Fruit fly (Drosophila melanogaster) whole organism, embryonic: ENCODE data around the gene CG12147.

ENCODE experiments used
- Ada2b ChIP-seq: fragments of 200-800 bp; sonication (Bioruptor generic); IDR thresholded peaks from 2 replicates; pipeline ENCODE4 v1.3.6; 2022; ENCODE audit warnings: missing biosample characterization, missing genetic modification characterization
- CG10267 ChIP-seq: fragments of 200-800 bp; sonication (Bioruptor generic); optimal IDR thresholded peaks from 2 replicates; lab custom pipeline; 2018; ENCODE audit warnings: missing biosample characterization, mild to moderate bottlenecking, missing genetic modification characterization, moderate library complexity
- CG10366 ChIP-seq: fragments of 200-800 bp; sonication (Bioruptor generic); IDR thresholded peaks from 2 replicates; pipeline ENCODE4 v1.3.6; 2022; ENCODE audit warnings: missing biosample characterization, missing genetic modification characterization
- CG10431 ChIP-seq: fragments of 200-800 bp; sonication (Bioruptor generic); optimal IDR thresholded peaks from 3 replicates; lab custom pipeline; 2018; ENCODE audit warnings: missing biosample characterization, mild to moderate bottlenecking, missing genetic modification characterization
- CG11247 ChIP-seq: fragments of 200-800 bp; sonication (Bioruptor generic); IDR thresholded peaks from 2 replicates; pipeline ENCODE4 v1.3.6; 2022; ENCODE audit warnings: missing biosample characterization, missing genetic modification characterization
- CG11560 ChIP-seq: fragments of 200-800 bp; sonication (Bioruptor generic); IDR thresholded peaks from 3 replicates; pipeline ENCODE4 v1.3.6; 2022; ENCODE audit warnings: missing biosample characterization, missing genetic modification characterization
- CG12299 ChIP-seq: fragments of 200-800 bp; sonication (Bioruptor generic); optimal IDR thresholded peaks from 2 replicates; lab custom pipeline; 2018; ENCODE audit warnings: missing biosample characterization, mild to moderate bottlenecking, missing genetic modification characterization
- CG12659 ChIP-seq: fragments of 200-800 bp; sonication (Bioruptor generic); optimal IDR thresholded peaks from 3 replicates; lab custom pipeline; 2017; ENCODE audit warnings: mild to moderate bottlenecking, missing biosample characterization, missing genetic modification reagents, missing genetic modification characterization
- CG13894 ChIP-seq: fragments of 200-800 bp; sonication (Bioruptor generic); optimal IDR thresholded peaks from 3 replicates; lab custom pipeline; 2018; ENCODE audit warnings: missing biosample characterization, mild to moderate bottlenecking, missing genetic modification characterization, moderate library complexity
- CG15269 ChIP-seq: fragments of 200-800 bp; sonication (Bioruptor generic); optimal IDR thresholded peaks from 2 replicates; lab custom pipeline; 2018; ENCODE audit warnings: missing biosample characterization, mild to moderate bottlenecking, missing genetic modification characterization, moderate library complexity
- CG16863 ChIP-seq: fragments of 200-800 bp; sonication (Bioruptor generic); optimal IDR thresholded peaks from 3 replicates; lab custom pipeline; 2016; ENCODE audit warnings: missing biosample characterization, missing genetic modification characterization
- CG17361 ChIP-seq: fragments of 200-800 bp; sonication (Bioruptor generic); IDR thresholded peaks from 3 replicates; pipeline ENCODE4 v1.3.6; 2022; ENCODE audit warnings: missing biosample characterization, missing genetic modification characterization
- CG17612 ChIP-seq: fragments of 200-800 bp; sonication (Bioruptor generic); IDR thresholded peaks from 2 replicates; pipeline ENCODE4 v1.3.6; 2022; ENCODE audit warnings: missing biosample characterization, missing genetic modification characterization
- CG2199 ChIP-seq: fragments of 200-800 bp; sonication (Bioruptor generic); IDR thresholded peaks from 3 replicates; pipeline ENCODE4 v1.3.6; 2022; ENCODE audit warnings: missing biosample characterization, missing genetic modification characterization
- CG30431 ChIP-seq: fragments of 200-800 bp; sonication (Bioruptor generic); optimal IDR thresholded peaks from 2 replicates; lab custom pipeline; 2017; ENCODE audit warnings: missing biosample characterization, missing genetic modification characterization
- CG3065 ChIP-seq: fragments of 200-800 bp; sonication (Bioruptor generic); optimal IDR thresholded peaks from 2 replicates; lab custom pipeline; 2016; ENCODE audit warnings: missing biosample characterization, missing genetic modification characterization
- CG32772 ChIP-seq: fragments of 200-800 bp; sonication (Bioruptor generic); IDR thresholded peaks from 2 replicates; pipeline ENCODE4 v1.3.6; 2022; ENCODE audit warnings: missing biosample characterization, missing genetic modification characterization
- CG3995 ChIP-seq: fragments of 200-800 bp; sonication (Bioruptor generic); optimal IDR thresholded peaks from 3 replicates; lab custom pipeline; 2016; ENCODE audit warnings: missing biosample characterization, missing genetic modification characterization
- CG4707 ChIP-seq: fragments of 200-800 bp; sonication (Bioruptor generic); optimal IDR thresholded peaks from 2 replicates; lab custom pipeline; 2018; ENCODE audit warnings: missing biosample characterization, mild to moderate bottlenecking, missing genetic modification characterization, moderate library complexity
- CG6813 ChIP-seq: fragments of 200-800 bp; sonication (Bioruptor generic); optimal IDR thresholded peaks from 2 replicates; lab custom pipeline; 2017; ENCODE audit warnings: missing biosample characterization, missing genetic modification characterization, mild to moderate bottlenecking, moderate library complexity, missing genetic modification reagents
- CG7745 ChIP-seq: fragments of 200-800 bp; sonication (Bioruptor generic); optimal IDR thresholded peaks from 2 replicates; lab custom pipeline; 2018; ENCODE audit warnings: missing biosample characterization, mild to moderate bottlenecking, missing genetic modification characterization, moderate library complexity
- CG7786 ChIP-seq: fragments of 200-800 bp; sonication (Bioruptor generic); optimal IDR thresholded peaks from 2 replicates; lab custom pipeline; 2016; ENCODE audit warnings: missing biosample characterization, missing genetic modification characterization
- CG7963 ChIP-seq: fragments of 200-800 bp; sonication (Bioruptor generic); IDR thresholded peaks from 3 replicates; pipeline ENCODE4 v1.3.6; 2022; ENCODE audit warnings: missing biosample characterization, missing genetic modification characterization; ENCODE audit not compliant: partially characterized antibody
- CG8359 ChIP-seq: fragments of 200-800 bp; sonication (Bioruptor generic); optimal IDR thresholded peaks from 2 replicates; lab custom pipeline; 2017; ENCODE audit warnings: missing biosample characterization, mild to moderate bottlenecking, missing genetic modification characterization, borderline replicate concordance
- CG8944 ChIP-seq: fragments of 200-800 bp; sonication (Bioruptor generic); optimal IDR thresholded peaks from 3 replicates; lab custom pipeline; 2016; ENCODE audit warnings: missing biosample characterization, missing genetic modification characterization
- CTCF ChIP-seq: fragments of 200-800 bp; sonication (Bioruptor generic); optimal IDR thresholded peaks from 2 replicates; lab custom pipeline; 2017; ENCODE audit warnings: missing biosample characterization, mild to moderate bottlenecking, missing genetic modification characterization, moderate library complexity
- Camta ChIP-seq: fragments of 200-800 bp; sonication (Bioruptor generic); optimal IDR thresholded peaks from 2 replicates; lab custom pipeline; 2016; ENCODE audit warnings: missing biosample characterization, missing genetic modification characterization
- Fer2 ChIP-seq: fragments of 200-800 bp; sonication (Bioruptor generic); optimal IDR thresholded peaks from 2 replicates; lab custom pipeline; 2018; ENCODE audit warnings: missing biosample characterization, mild to moderate bottlenecking, missing genetic modification characterization, moderate library complexity
- H15 ChIP-seq: fragments of 200-800 bp; sonication (Bioruptor generic); IDR thresholded peaks from 3 replicates; pipeline ENCODE4 v1.3.6; 2022; ENCODE audit warnings: missing biosample characterization, missing genetic modification characterization
- Lhr ChIP-seq: fragments of 200-800 bp; sonication (Bioruptor generic); optimal IDR thresholded peaks from 3 replicates; lab custom pipeline; 2017; ENCODE audit warnings: mild to moderate bottlenecking, missing biosample characterization, missing genetic modification reagents, missing genetic modification characterization
- PHDP ChIP-seq: fragments of 200-800 bp; sonication (Bioruptor generic); optimal IDR thresholded peaks from 3 replicates; lab custom pipeline; 2018; ENCODE audit warnings: missing biosample characterization, mild to moderate bottlenecking, missing genetic modification characterization, moderate library complexity
- Vsx1 ChIP-seq: fragments of 200-800 bp; sonication (Bioruptor generic); optimal IDR thresholded peaks from 2 replicates; lab custom pipeline; 2017; ENCODE audit warnings: missing biosample characterization, mild to moderate bottlenecking, missing genetic modification characterization, missing genetic modification reagents
- amos ChIP-seq: fragments of 200-800 bp; sonication (Bioruptor generic); IDR thresholded peaks from 2 replicates; pipeline ENCODE4 v1.3.6; 2022; ENCODE audit warnings: missing biosample characterization, missing genetic modification characterization; ENCODE audit not compliant: partially characterized antibody
- ato ChIP-seq: fragments of 200-800 bp; sonication (Bioruptor generic); IDR thresholded peaks from 2 replicates; pipeline ENCODE4 v1.3.6; 2022; ENCODE audit warnings: missing biosample characterization, missing genetic modification characterization; ENCODE audit not compliant: partially characterized antibody
- cg ChIP-seq: fragments of 200-800 bp; sonication (Bioruptor generic); optimal IDR thresholded peaks from 3 replicates; lab custom pipeline; 2019; ENCODE audit warnings: missing biosample characterization, mild to moderate bottlenecking, missing genetic modification characterization, moderate library complexity
- chinmo ChIP-seq: fragments of 200-800 bp; sonication (Bioruptor generic); IDR thresholded peaks from 4 replicates; pipeline ENCODE4 v1.3.6; 2022; ENCODE audit warnings: missing biosample characterization, missing genetic modification characterization; ENCODE audit not compliant: partially characterized antibody
- eyg ChIP-seq: fragments of 200-800 bp; sonication (Bioruptor generic); optimal IDR thresholded peaks from 3 replicates; lab custom pipeline; 2016; ENCODE audit warnings: missing biosample characterization, missing genetic modification characterization
- fd96Cb ChIP-seq: fragments of 200-800 bp; sonication (Bioruptor generic); optimal IDR thresholded peaks from 2 replicates; lab custom pipeline; 2018; ENCODE audit warnings: missing biosample characterization, mild to moderate bottlenecking, missing genetic modification characterization, moderate library complexity
- hb ChIP-seq: fragments of 200-800 bp; sonication (Bioruptor generic); IDR thresholded peaks from 3 replicates; pipeline ENCODE4 v1.3.6; 2022; ENCODE audit warnings: missing biosample characterization, missing genetic modification characterization; ENCODE audit not compliant: partially characterized antibody
- ken ChIP-seq: fragments of 200-800 bp; sonication (Bioruptor generic); IDR thresholded peaks from 3 replicates; pipeline ENCODE4 v1.3.6; 2022; ENCODE audit warnings: missing biosample characterization, missing genetic modification characterization
- klu ChIP-seq: fragments of 200-800 bp; sonication (Bioruptor generic); IDR thresholded peaks from 2 replicates; pipeline ENCODE4 v1.3.6; 2022; ENCODE audit warnings: missing biosample characterization, missing genetic modification characterization
- oc ChIP-seq: fragments of 200-800 bp; sonication (Bioruptor generic); optimal IDR thresholded peaks from 2 replicates; lab custom pipeline; 2018; ENCODE audit warnings: missing biosample characterization, mild to moderate bottlenecking, missing genetic modification characterization, moderate library complexity
- onecut ChIP-seq: fragments of 200-800 bp; sonication (Bioruptor generic); IDR thresholded peaks from 2 replicates; pipeline ENCODE4 v1.3.6; 2022; ENCODE audit warnings: missing biosample characterization, missing genetic modification characterization
- org-1 ChIP-seq: fragments of 200-800 bp; sonication (Bioruptor generic); optimal IDR thresholded peaks from 2 replicates; lab custom pipeline; 2017; ENCODE audit warnings: missing biosample characterization, missing genetic modification characterization
- phol ChIP-seq: fragments of 200-800 bp; sonication (Bioruptor generic); optimal IDR thresholded peaks from 3 replicates; lab custom pipeline; 2018; ENCODE audit warnings: missing biosample characterization, mild to moderate bottlenecking, missing genetic modification characterization, moderate library complexity
- sd ChIP-seq: fragments of 200-800 bp; sonication (Bioruptor generic); optimal IDR thresholded peaks from 3 replicates; lab custom pipeline; 2018; ENCODE audit warnings: missing biosample characterization, mild to moderate bottlenecking, missing genetic modification characterization, moderate library complexity
- sisA ChIP-seq: fragments of 200-800 bp; sonication (Bioruptor generic); IDR thresholded peaks from 2 replicates; pipeline ENCODE4 v1.3.6; 2022; ENCODE audit warnings: missing biosample characterization, missing genetic modification characterization
- slbo ChIP-seq: fragments of 200-800 bp; sonication (Bioruptor generic); IDR thresholded peaks from 2 replicates; pipeline ENCODE4 v1.3.6; 2022; ENCODE audit warnings: missing biosample characterization, missing genetic modification characterization
- tgo ChIP-seq: fragments of 200-800 bp; sonication (Bioruptor generic); IDR thresholded peaks from 3 replicates; pipeline ENCODE4 v1.3.6; 2022; ENCODE audit warnings: missing biosample characterization, missing genetic modification characterization
- trem ChIP-seq: fragments of 200-800 bp; optimal IDR thresholded peaks from 3 replicates; lab custom pipeline; 2019; ENCODE audit warnings: missing biosample characterization, mild to moderate bottlenecking, missing genetic modification characterization, moderate library complexity

Gene CG12147

DNA sequence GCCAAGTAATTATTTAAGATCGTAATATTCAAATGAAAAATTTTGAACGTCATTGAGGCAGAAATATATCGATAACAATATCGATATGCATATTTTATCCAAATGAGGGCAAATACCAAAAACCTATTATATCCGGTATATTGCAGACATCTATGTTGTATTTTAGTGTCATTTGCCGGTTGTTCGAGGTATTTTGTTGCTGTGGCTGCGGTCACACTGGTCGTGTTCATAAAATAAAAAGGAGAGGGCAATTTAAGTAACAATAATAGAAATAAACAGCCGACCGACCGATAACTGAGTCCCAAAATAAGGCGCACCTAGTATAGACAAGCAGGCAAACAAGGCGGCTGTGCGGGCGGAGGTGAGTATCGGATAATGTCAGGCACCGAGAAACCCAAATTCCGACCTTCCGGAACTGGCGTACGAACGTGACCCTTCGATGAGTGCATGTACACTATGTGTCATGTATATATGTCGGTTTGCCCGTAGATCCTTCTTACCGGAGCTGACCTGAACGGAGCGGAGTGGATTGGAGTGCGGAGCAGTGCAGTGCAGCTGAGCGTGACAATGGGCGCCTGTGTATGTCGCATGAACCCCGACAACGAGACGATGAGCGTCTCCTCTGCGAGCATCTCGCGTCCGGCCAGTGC is 33.2 kb downstream of the CG12147 start, which contains the start of gene CG1172 (continued):
- TF ChIP-seq onecut: no peak
- no peak for TF ChIP-seq Fer2
- TF ChIP-seq Vsx1 (GFP tag; lab: Kevin White, UChicago): no peak
- TF ChIP-seq CG12299: peak; percentile 11
- TF ChIP-seq CTCF (GFP tag; lab: Kevin White, UChicago): peak; percentile 7
- TF ChIP-seq sisA (GFP tag; lab: Robert Waterston, UW): no peak
- TF ChIP-seq Lhr (GFP tag; lab: Kevin White, UChicago): peak; percentile 78
- TF ChIP-seq eyg: no peak
- TF ChIP-seq CG7963 (GFP tag; lab: Robert Waterston, UW): peak; percentile 50; the same call in 1 of the 3 replicates
- TF ChIP-seq Camta (GFP tag; lab: Kevin White, UChicago): no peak
- no peak for TF ChIP-seq CG11560 (tag; lab: Robert Waterston, UW)
- TF ChIP-seq trem (tag; lab: Kevin White, UChicago): peak; percentile 83
- TF ChIP-seq PHDP (tag; lab: Kevin White, UChicago): peak; percentile 61
- no peak for TF ChIP-seq slbo
- TF ChIP-seq CG10431 (GFP tag; lab: Kevin White, UChicago): peak; percentile 27

DNA sequence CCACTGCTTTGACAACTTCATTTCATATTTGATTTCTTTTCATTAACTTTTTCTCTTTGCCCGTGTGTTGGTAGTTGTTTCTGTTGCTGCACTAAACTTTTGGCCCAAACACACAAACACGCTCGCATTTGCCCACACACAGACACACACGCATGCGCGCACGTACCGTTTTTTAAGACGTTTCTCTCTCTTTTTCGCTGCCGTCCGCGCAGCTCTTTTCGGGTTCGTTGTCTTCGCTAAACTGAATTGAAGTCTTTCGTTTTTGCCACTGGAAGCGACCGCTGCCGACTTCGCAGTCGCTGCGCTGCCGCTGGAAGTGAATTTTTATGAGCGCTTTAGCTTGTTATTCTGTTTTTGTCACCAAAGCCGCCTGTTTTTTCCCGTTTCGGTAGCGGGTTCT is 34.4 kb downstream of the CG12147 start, which contains the start of gene kkv:
Gene kkv (minus strand): TSS at position 246 of the 400 bp plus-strand sequence.
- TF ChIP-seq tgo (GFP tag; lab: Robert Waterston, UW) (no peak), CG15269 (tag; lab: Kevin White, UChicago) (peak; percentile 76), ato (GFP tag; lab: Robert Waterston, UW) (0 out of 2 replicates have a peak, but pooled peaks have one; percentile 13), CG3995 (GFP tag; lab: Kevin White, UChicago) (no peak), CG30431 (GFP tag; lab: Kevin White, UChicago) (no peak), H15 (GFP tag; lab: Robert Waterston, UW) (no peak), CG12659 (GFP tag; lab: Kevin White, UChicago) (no peak), CG32772 (GFP tag; lab: Robert Waterston, UW) (no peak), CG6813 (GFP tag; lab: Kevin White, UChicago) (no peak), sd (peak; percentile 45), Ada2b (GFP tag; lab: Robert Waterston, UW) (no peak), CG10267 (tag; lab: Kevin White, UChicago) (no peak), CG8359 (GFP tag; lab: Kevin White, UChicago) (no peak), CG17612 (no peak), CG7745 (tag; lab: Kevin White, UChicago) (no peak), oc (tag; lab: Kevin White, UChicago) (peak; percentile 37), cg (GFP tag; lab: Kevin White, UChicago) (peak; percentile 78), ken (GFP tag; lab: Robert Waterston, UW) (no peak), CG13894 (peak; percentile 42), phol (tag; lab: Kevin White, UChicago) (no peak), CG17361 (GFP tag; lab: Robert Waterston, UW) (no peak), CG8944 (no peak), CG3065 (GFP tag; lab: Kevin White, UChicago) (no peak), CG10366 (GFP tag; lab: Robert Waterston, UW) (no peak), amos (GFP tag; lab: Robert Waterston, UW) (0 out of 2 replicates have a peak, but pooled peaks have one; percentile 18), org-1 (GFP tag; lab: Kevin White, UChicago) (no peak), CG7786 (no peak), chinmo (GFP tag; lab: Robert Waterston, UW) (peak; percentile 92), klu (no peak), fd96Cb (tag; lab: Kevin White, UChicago) (no peak), CG2199 (GFP tag; lab: Robert Waterston, UW) (0 out of 3 replicates have a peak, but pooled peaks have one; percentile 28), CG16863 (no peak), hb (GFP tag; lab: Robert Waterston, UW) (no peak), CG11247 (GFP tag; lab: Robert Waterston, UW) (peak; percentile 85), CG4707 (GFP tag; lab: Kevin White, UChicago) (no peak)
